Comparison of ENCODE assay signal across 5 fruit fly cellular contexts in the genomic region with DNA sequence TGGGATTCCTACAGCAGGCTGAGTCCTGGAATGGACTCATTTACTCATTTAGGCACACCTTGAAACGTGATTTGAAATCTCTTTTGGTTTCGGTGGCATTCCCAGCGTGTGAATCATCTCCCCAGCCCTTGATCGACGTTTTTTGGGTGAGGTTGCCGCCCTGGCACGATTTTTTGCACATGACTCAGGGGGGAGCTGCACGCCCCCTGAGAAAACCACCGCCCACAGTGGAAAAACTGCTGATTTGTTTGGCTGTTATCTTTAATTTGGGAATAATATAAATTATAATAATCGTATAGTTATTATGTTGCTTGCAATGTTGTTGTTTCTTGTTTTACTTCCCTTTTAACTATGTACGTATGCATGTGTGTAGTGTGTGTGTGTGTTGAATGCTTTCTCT.
TF ChIP-seq lines count a peak whose summit lies in the region.

No protein-coding gene starts in this region.

- TF ChIP-seq CTCF in whole organism, embryonic (GFP tag; optimal IDR thresholded peaks at IDR 0.05; lab: Kevin White, UChicago) = no peak

TF ChIP-seq in whole organism, adult, 20 proteins besides CTCF, POLR2A, EP300 and RAD21:
- peak; percentile 10 for TF ChIP-seq CG14711 (tag; optimal IDR thresholded peaks at IDR 0.05; lab: Kevin White, UChicago)
- TF ChIP-seq Clk (GFP tag; optimal IDR thresholded peaks at IDR 0.05; lab: Kevin White, UChicago) = no peak
- TF ChIP-seq CG11617 (GFP tag; optimal IDR thresholded peaks at IDR 0.05; lab: Kevin White, UChicago) = peak; percentile 52
- peak; percentile 37 for TF ChIP-seq CG7101 (tag; optimal IDR thresholded peaks at IDR 0.05; lab: Kevin White, UChicago)
- peak; percentile 58 for TF ChIP-seq bab1 (GFP tag; optimal IDR thresholded peaks at IDR 0.05; lab: Kevin White, UChicago)
- TF ChIP-seq pad (GFP tag; optimal IDR thresholded peaks at IDR 0.05; lab: Kevin White, UChicago) = no peak
- no peak for TF ChIP-seq ovo (GFP tag; optimal IDR thresholded peaks at IDR 0.05; lab: Kevin White, UChicago)
- TF ChIP-seq Mnt (GFP tag; optimal IDR thresholded peaks at IDR 0.05; lab: Kevin White, UChicago) = peak; percentile 78
- TF ChIP-seq tj (GFP tag; optimal IDR thresholded peaks at IDR 0.05; lab: Kevin White, UChicago) = peak; percentile 72
- TF ChIP-seq CG7045 (GFP tag; optimal IDR thresholded peaks at IDR 0.05; lab: Kevin White, UChicago) = no peak
- no peak for TF ChIP-seq cic (GFP tag; optimal IDR thresholded peaks at IDR 0.05; lab: Kevin White, UChicago)
- peak; percentile 1 for TF ChIP-seq Hr96 (GFP tag; optimal IDR thresholded peaks at IDR 0.05; lab: Kevin White, UChicago)
- peak; percentile 94 for TF ChIP-seq kay (GFP tag; lab: Kevin White, UChicago; ENCODE audit: borderline replicate concordance)

TF ChIP-seq in whole organism, embryonic, 481 proteins besides CTCF, POLR2A, EP300 and RAD21 (continues in another document):
- TF ChIP-seq lilli (GFP tag; optimal IDR thresholded peaks at IDR 0.05; lab: Kevin White, UChicago) = peak; percentile 17
- TF ChIP-seq pzg (GFP tag; optimal IDR thresholded peaks at IDR 0.05; lab: Kevin White, UChicago) = peak; percentile 25
- TF ChIP-seq Sry-δ (GFP tag; optimal IDR thresholded peaks at IDR 0.05; lab: Kevin White, UChicago) = no peak
- no peak for TF ChIP-seq CG10321 (GFP tag; IDR thresholded peaks at IDR 0.05; lab: Robert Waterston, UW)
- TF ChIP-seq gcm (GFP tag; optimal IDR thresholded peaks at IDR 0.05; lab: Kevin White, UChicago) = no peak
- no peak for TF ChIP-seq Ravus (GFP tag; IDR thresholded peaks at IDR 0.05; lab: Robert Waterston, UW)
- TF ChIP-seq CG8388 (GFP tag; optimal IDR thresholded peaks at IDR 0.05; lab: Kevin White, UChicago) = no peak
- no peak for TF ChIP-seq CG17829 (tag; optimal IDR thresholded peaks at IDR 0.05; lab: Kevin White, UChicago)
- peak; percentile 20; the same call in 1 of the 2 replicates for TF ChIP-seq NFAT (GFP tag; IDR thresholded peaks at IDR 0.05; lab: Robert Waterston, UW)
- TF ChIP-seq Lhr (GFP tag; optimal IDR thresholded peaks at IDR 0.05; lab: Kevin White, UChicago) = no peak
- TF ChIP-seq CG3281 (GFP tag; optimal IDR thresholded peaks at IDR 0.05; lab: Kevin White, UChicago) = peak; percentile 42
- no peak for TF ChIP-seq CG18011 (GFP tag; optimal IDR thresholded peaks at IDR 0.05; lab: Kevin White, UChicago)
- TF ChIP-seq stc (GFP tag; IDR thresholded peaks at IDR 0.05; lab: Robert Waterston, UW) = peak; percentile 6; the same call in 1 of the 2 replicates
- TF ChIP-seq CG8924 (tag; optimal IDR thresholded peaks at IDR 0.05; lab: Kevin White, UChicago) = peak; percentile 18
- no peak for TF ChIP-seq dm (GFP tag; optimal IDR thresholded peaks at IDR 0.05; lab: Kevin White, UChicago)
- TF ChIP-seq pros (GFP tag; optimal IDR thresholded peaks at IDR 0.05; lab: Kevin White, UChicago) = no peak
- peak; percentile 72 for TF ChIP-seq CG3995 (GFP tag; optimal IDR thresholded peaks at IDR 0.05; lab: Kevin White, UChicago)
- no peak for TF ChIP-seq hkb (optimal IDR thresholded peaks at IDR 0.05; lab: Kevin White, UChicago)
- TF ChIP-seq hkb (GFP tag; IDR thresholded peaks at IDR 0.05; lab: Robert Waterston, UW) = no peak

TF ChIP-seq in whole organism, prepupa, 60 proteins besides CTCF, POLR2A, EP300 and RAD21:
- TF ChIP-seq CG31627 (GFP tag; optimal IDR thresholded peaks at IDR 0.05; lab: Kevin White, UChicago) (peak; percentile 14), CG8319 (GFP tag; optimal IDR thresholded peaks at IDR 0.05; lab: Kevin White, UChicago) (no peak), Met (GFP tag; optimal IDR thresholded peaks at IDR 0.05; lab: Kevin White, UChicago) (peak; percentile 1), fkh (GFP tag; optimal IDR thresholded peaks at IDR 0.05; lab: Kevin White, UChicago) (no peak), Smox (GFP tag; optimal IDR thresholded peaks at IDR 0.05; lab: Kevin White, UChicago) (no peak), svp (GFP tag; lab: Kevin White, UChicago) (peak; percentile 79), Sox102F (GFP tag; optimal IDR thresholded peaks at IDR 0.05; lab: Kevin White, UChicago) (peak; percentile 21), acj6 (GFP tag; optimal IDR thresholded peaks at IDR 0.05; lab: Kevin White, UChicago) (peak; percentile 2), net (GFP tag; optimal IDR thresholded peaks at IDR 0.05; lab: Kevin White, UChicago) (no peak), OdsH (GFP tag; optimal IDR thresholded peaks at IDR 0.05; lab: Kevin White, UChicago) (no peak), CG9139 (GFP tag; optimal IDR thresholded peaks at IDR 0.05; lab: Kevin White, UChicago) (no peak), esn (GFP tag; optimal IDR thresholded peaks at IDR 0.05; lab: Kevin White, UChicago) (peak; percentile 26), Eip93F (GFP tag; optimal IDR thresholded peaks at IDR 0.05; lab: Kevin White, UChicago) (peak; percentile 3), Sox14 (GFP tag; optimal IDR thresholded peaks at IDR 0.05; lab: Kevin White, UChicago) (peak; percentile 34), salr (GFP tag; optimal IDR thresholded peaks at IDR 0.05; lab: Kevin White, UChicago) (no peak), Hr4 (GFP tag; optimal IDR thresholded peaks at IDR 0.05; lab: Kevin White, UChicago) (peak; percentile 23), CG15336 (GFP tag; IDR thresholded peaks at IDR 0.05; lab: Robert Waterston, UW) (peak; percentile 14; the same call in 1 of the 2 replicates), Eip78C (GFP tag; lab: Kevin White, UChicago) (peak; percentile 53)

TF ChIP-seq in whole organism, pupa, 21 proteins besides CTCF, POLR2A, EP300 and RAD21:
- peak; percentile 21; the same call in 1 of the 3 replicates for TF ChIP-seq fd96Ca (GFP tag; IDR thresholded peaks at IDR 0.05; lab: Robert Waterston, UW)
- TF ChIP-seq CG8159 (tag; optimal IDR thresholded peaks at IDR 0.05; lab: Kevin White, UChicago) = no peak
- peak; percentile 75 for TF ChIP-seq EcR (GFP tag; optimal IDR thresholded peaks at IDR 0.05; lab: Kevin White, UChicago)

TF ChIP-seq in whole organism, wandering third instar larva, 38 proteins besides CTCF, POLR2A, EP300 and RAD21:
- TF ChIP-seq tai (GFP tag; optimal IDR thresholded peaks at IDR 0.05; lab: Kevin White, UChicago) (no peak), h (GFP tag; optimal IDR thresholded peaks at IDR 0.05; lab: Kevin White, UChicago) (peak; percentile 48), dmrt93B (GFP tag; optimal IDR thresholded peaks at IDR 0.05; lab: Kevin White, UChicago) (no peak), Rel (GFP tag; optimal IDR thresholded peaks at IDR 0.05; lab: Kevin White, UChicago) (peak; percentile 52), Rel (tag; optimal IDR thresholded peaks at IDR 0.05; lab: Kevin White, UChicago) (peak; percentile 76), Hr78 (GFP tag; optimal IDR thresholded peaks at IDR 0.05; lab: Kevin White, UChicago) (no peak), lola (GFP tag; optimal IDR thresholded peaks at IDR 0.05; lab: Kevin White, UChicago) (no peak), Myc (optimal IDR thresholded peaks at IDR 0.05; lab: Kevin White, UChicago) (no peak), Dif (GFP tag; optimal IDR thresholded peaks at IDR 0.05; lab: Kevin White, UChicago; ENCODE audit: partially characterized antibody) (no peak), foxo (GFP tag; optimal IDR thresholded peaks at IDR 0.05; lab: Kevin White, UChicago) (peak in 1 of 2 experiments; percentile 47), Abd-B (GFP tag; optimal IDR thresholded peaks at IDR 0.05; lab: Kevin White, UChicago) (no peak), GATAd (GFP tag; optimal IDR thresholded peaks at IDR 0.05; lab: Kevin White, UChicago) (no peak), N (GFP tag; optimal IDR thresholded peaks at IDR 0.05; lab: Kevin White, UChicago) (no peak), CrebA (GFP tag; optimal IDR thresholded peaks at IDR 0.05; lab: Kevin White, UChicago; ENCODE audit: borderline replicate concordance) (no peak), Jra (GFP tag; optimal IDR thresholded peaks at IDR 0.05; lab: Kevin White, UChicago) (peak; percentile 74), HLH106 (tag; optimal IDR thresholded peaks at IDR 0.05; lab: Kevin White, UChicago) (peak; percentile 26), CG32264 (GFP tag; optimal IDR thresholded peaks at IDR 0.05; lab: Kevin White, UChicago) (no peak), brk (GFP tag; optimal IDR thresholded peaks at IDR 0.05; lab: Kevin White, UChicago) (no peak), psq (GFP tag; optimal IDR thresholded peaks at IDR 0.05; lab: Kevin White, UChicago) (peak; percentile 10), sage (GFP tag; optimal IDR thresholded peaks at IDR 0.05; lab: Kevin White, UChicago) (peak; percentile 62), Hr83 (GFP tag; optimal IDR thresholded peaks at IDR 0.05; lab: Kevin White, UChicago; ENCODE audit: poor library complexity, severe bottlenecking) (peak; percentile 60), br (GFP tag; optimal IDR thresholded peaks at IDR 0.05; lab: Kevin White, UChicago) (peak; percentile 15), Vsx2 (GFP tag; optimal IDR thresholded peaks at IDR 0.05; lab: Kevin White, UChicago; ENCODE audit: partially characterized antibody) (no peak), fru (GFP tag; optimal IDR thresholded peaks at IDR 0.05; lab: Kevin White, UChicago) (peak; percentile 5), OdsH (GFP tag; optimal IDR thresholded peaks at IDR 0.05; lab: Kevin White, UChicago) (no peak), CG9705 (GFP tag; optimal IDR thresholded peaks at IDR 0.05; lab: Kevin White, UChicago) (no peak), sv (GFP tag; optimal IDR thresholded peaks at IDR 0.05; lab: Kevin White, UChicago) (no peak), pan (optimal IDR thresholded peaks at IDR 0.05; lab: Kevin White, UChicago) (no peak), rgr (GFP tag; optimal IDR thresholded peaks at IDR 0.05; lab: Kevin White, UChicago) (peak; percentile 37), woc (GFP tag; optimal IDR thresholded peaks at IDR 0.05; lab: Kevin White, UChicago) (no peak), jim (GFP tag; optimal IDR thresholded peaks at IDR 0.05; lab: Kevin White, UChicago) (no peak), Mio (GFP tag; optimal IDR thresholded peaks at IDR 0.05; lab: Kevin White, UChicago) (no peak), dsf (GFP tag; optimal IDR thresholded peaks at IDR 0.05; lab: Kevin White, UChicago; ENCODE audit: borderline replicate concordance) (no peak), Hnf4 (GFP tag; optimal IDR thresholded peaks at IDR 0.05; lab: Kevin White, UChicago) (no peak), Sp1 (GFP tag; optimal IDR thresholded peaks at IDR 0.05; lab: Kevin White, UChicago) (no peak), ey (GFP tag; optimal IDR thresholded peaks at IDR 0.05; lab: Kevin White, UChicago) (no peak), usp (GFP tag; optimal IDR thresholded peaks at IDR 0.05; lab: Kevin White, UChicago) (no peak), Dfd (GFP tag; optimal IDR thresholded peaks at IDR 0.05; lab: Kevin White, UChicago) (no peak), dl (GFP tag; optimal IDR thresholded peaks at IDR 0.05; lab: Kevin White, UChicago; ENCODE audit: insufficient read depth in 1 of 2, partially characterized antibody in 2 of 2) (no peak)
